Fruit fly (Drosophila melanogaster): Measurements from ENCODE around the gene CG8526.

Gene CG8526

DNA sequence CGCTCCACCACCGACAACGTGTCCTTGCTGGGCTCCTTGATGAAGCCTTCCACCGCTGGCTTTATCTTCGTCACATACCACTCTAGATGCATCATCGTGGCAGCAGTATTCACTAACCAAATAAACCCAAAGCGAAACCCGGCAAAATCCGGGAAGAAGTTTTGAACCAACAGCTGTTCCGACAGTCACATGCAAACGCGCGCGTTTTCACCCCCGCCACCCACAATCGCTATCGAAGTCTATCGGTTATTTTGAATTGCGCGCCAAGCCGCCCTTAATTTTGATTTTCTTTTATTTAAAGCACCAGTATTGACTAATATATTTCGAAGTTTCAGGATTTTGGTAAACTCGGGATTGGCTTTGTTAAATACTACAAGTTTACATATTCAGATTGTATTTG is 46.6 kb upstream of the CG8526 start, which contains the start of gene Tti1:
Gene Tti1, minus strand, starts transcription at position 200 of the 400 bp plus-strand sequence.
- no peak for TF ChIP-seq Gug (GFP tag; IDR thresholded peaks at IDR 0.05)
- TF ChIP-seq CG6163 (GFP tag; IDR thresholded peaks at IDR 0.05) = no peak
- TF ChIP-seq Hr4 (GFP tag; optimal IDR thresholded peaks at IDR 0.05) = no peak
- TF ChIP-seq CG8632 (GFP tag; optimal IDR thresholded peaks at IDR 0.05) = no peak
- TF ChIP-seq CG4318 (GFP tag; optimal IDR thresholded peaks at IDR 0.05) = no peak
- TF ChIP-seq CG1621 (tag; optimal IDR thresholded peaks at IDR 0.05) = no peak
- TF ChIP-seq dac (GFP tag; optimal IDR thresholded peaks at IDR 0.05) = no peak
- no peak for TF ChIP-seq esn (GFP tag; optimal IDR thresholded peaks at IDR 0.05)
- TF ChIP-seq Hr38 (GFP tag; optimal IDR thresholded peaks at IDR 0.05) = no peak
- TF ChIP-seq Lpt (GFP tag; optimal IDR thresholded peaks at IDR 0.05) = no peak
- TF ChIP-seq Ets96B (tag; optimal IDR thresholded peaks at IDR 0.05) = no peak
- no peak for TF ChIP-seq Eip75B (GFP tag; optimal IDR thresholded peaks at IDR 0.05)
- no peak for TF ChIP-seq dsx (GFP tag; optimal IDR thresholded peaks at IDR 0.05; ENCODE audit: poor library complexity, severe bottlenecking)
- TF ChIP-seq CG3919 (GFP tag; optimal IDR thresholded peaks at IDR 0.05) = no peak

DNA sequence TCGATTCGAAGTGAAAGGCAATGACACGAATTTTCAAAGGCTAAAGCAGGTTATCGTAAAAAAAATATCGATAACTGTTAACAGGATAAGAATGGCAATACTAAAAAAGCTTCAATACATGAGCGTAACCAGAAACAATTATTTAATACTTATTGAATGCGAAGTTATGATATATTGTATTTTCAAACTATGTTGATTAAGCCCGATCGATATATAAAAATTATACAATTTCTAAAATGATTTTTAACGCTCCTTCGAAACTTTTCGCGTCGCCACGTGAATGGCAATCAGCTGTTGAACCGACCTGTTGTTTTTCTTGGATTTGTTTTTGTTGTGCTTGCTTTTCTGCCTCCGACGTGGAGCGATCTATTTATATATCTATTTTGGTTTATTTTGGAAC is 44.9 kb upstream of the CG8526 start, which contains the start of the genes Alg12 and Rpt3R:
Gene Alg12, plus strand, starts transcription at position 305 of the 400 bp plus-strand sequence.
Gene Rpt3R, minus strand, starts transcription at position 324 of the 400 bp plus-strand sequence.
- no peak for TF ChIP-seq CG32006 (GFP tag; optimal IDR thresholded peaks at IDR 0.05)

- peak; percentile 98 for TF ChIP-seq svp (GFP tag)
- 0 out of 3 replicates have a peak, but pooled peaks have one; percentile 30 for TF ChIP-seq eg (GFP tag; IDR thresholded peaks at IDR 0.05)
- TF ChIP-seq ss (GFP tag; optimal IDR thresholded peaks at IDR 0.05) = no peak
- TF ChIP-seq CG8119 (GFP tag; IDR thresholded peaks at IDR 0.05) = 0 out of 3 replicates have a peak, but pooled peaks have one; percentile 23
- peak; percentile 36 for TF ChIP-seq CG3032 (tag; optimal IDR thresholded peaks at IDR 0.05)
- TF ChIP-seq esn (GFP tag; optimal IDR thresholded peaks at IDR 0.05) = peak; percentile 34
- TF ChIP-seq cyc (GFP tag; optimal IDR thresholded peaks at IDR 0.05) = no peak
- no peak for TF ChIP-seq Sox15 (GFP tag; optimal IDR thresholded peaks at IDR 0.05)
- TF ChIP-seq CG1621 (tag; optimal IDR thresholded peaks at IDR 0.05) = no peak
- TF ChIP-seq CG16779 (tag; optimal IDR thresholded peaks at IDR 0.05) = no peak
- TF ChIP-seq Eip93F (GFP tag; optimal IDR thresholded peaks at IDR 0.05) = no peak
- no peak for TF ChIP-seq CG8632 (GFP tag; optimal IDR thresholded peaks at IDR 0.05)
- no peak for TF ChIP-seq Lpt (GFP tag; optimal IDR thresholded peaks at IDR 0.05)
Observed at dm6 chr3R:9759360-9760191, 41.5 kb upstream of the CG8526 start, which contains the start of gene Mpi. TSS of gene Mpi (plus strand) at chr3R:9759622.

dm6 chr3R:9762955-9763931 is 37.8 kb upstream of the CG8526 start, which contains the start of the genes Snap24 and CG8478:
TSS of gene Snap24 (minus strand) at chr3R:9763150.
TSS of gene CG8478 (plus strand) at chr3R:9763650.
- TF ChIP-seq CG11762 (GFP tag; optimal IDR thresholded peaks at IDR 0.05; ENCODE audit: insufficient read depth) = no peak
- peak; percentile 44 for TF ChIP-seq topi (GFP tag; optimal IDR thresholded peaks at IDR 0.05)
- TF ChIP-seq Eip78C (GFP tag) = peak; percentile 61
- TF ChIP-seq CG3032 (tag; optimal IDR thresholded peaks at IDR 0.05) = peak; percentile 13
